Fruit fly (Drosophila melanogaster) whole organism, embryonic: ENCODE measurements around the gene numb.

ENCODE experiments used
- ATbp ChIP-seq: fragments of 200-800 bp; sonication (Bioruptor generic); optimal IDR thresholded peaks from 2 replicates; lab custom pipeline; 2017; ENCODE audit warnings: missing biosample characterization, mild to moderate bottlenecking, missing genetic modification characterization, missing genetic modification reagents
- Bdp1 ChIP-seq: fragments of 200-800 bp; sonication (Bioruptor generic); optimal IDR thresholded peaks from 3 replicates; lab custom pipeline; 2016; ENCODE audit warnings: missing biosample characterization, missing genetic modification characterization
- CG10654 ChIP-seq: fragments of 200-800 bp; sonication (Bioruptor generic); optimal IDR thresholded peaks from 2 replicates; lab custom pipeline; 2016; ENCODE audit warnings: missing biosample characterization, missing genetic modification characterization
- CG11398 ChIP-seq: fragments of 200-800 bp; sonication (Bioruptor generic); optimal IDR thresholded peaks from 2 replicates; lab custom pipeline; 2016; ENCODE audit warnings: missing biosample characterization, missing genetic modification characterization
- CG12219 ChIP-seq: fragments of 200-800 bp; sonication (Bioruptor generic); optimal IDR thresholded peaks from 3 replicates; lab custom pipeline; 2018; ENCODE audit warnings: missing biosample characterization, mild to moderate bottlenecking, missing genetic modification characterization
- CG12391 ChIP-seq: fragments of 200-800 bp; sonication (Bioruptor generic); optimal IDR thresholded peaks from 3 replicates; lab custom pipeline; 2018; ENCODE audit warnings: missing biosample characterization, mild to moderate bottlenecking, missing genetic modification characterization, moderate library complexity
- CG13123 ChIP-seq: fragments of 200-800 bp; sonication (Bioruptor generic); optimal IDR thresholded peaks from 2 replicates; lab custom pipeline; 2016; ENCODE audit warnings: missing biosample characterization, missing genetic modification characterization
- CG14667 ChIP-seq: fragments of 200-800 bp; sonication (Bioruptor generic); IDR thresholded peaks from 2 replicates; pipeline ENCODE4 v1.3.6; 2022; ENCODE audit warnings: missing biosample characterization, missing genetic modification characterization
- CG14860 ChIP-seq: fragments of 200-800 bp; sonication (Bioruptor generic); IDR thresholded peaks from 3 replicates; pipeline ENCODE4 v1.3.6; 2022; ENCODE audit warnings: missing biosample characterization, missing genetic modification characterization; ENCODE audit not compliant: partially characterized antibody
- CG15011 ChIP-seq: fragments of 200-800 bp; sonication (Bioruptor generic); optimal IDR thresholded peaks from 3 replicates; lab custom pipeline; 2018; ENCODE audit warnings: missing biosample characterization, mild to moderate bottlenecking, missing genetic modification characterization
- CG15514 ChIP-seq: fragments of 200-800 bp; sonication (Bioruptor generic); optimal IDR thresholded peaks from 3 replicates; lab custom pipeline; 2017; ENCODE audit warnings: missing biosample characterization, missing genetic modification characterization, mild to moderate bottlenecking, moderate library complexity, missing genetic modification reagents
- CG16863 ChIP-seq: fragments of 200-800 bp; sonication (Bioruptor generic); optimal IDR thresholded peaks from 3 replicates; lab custom pipeline; 2016; ENCODE audit warnings: missing biosample characterization, missing genetic modification characterization
- CG17612 ChIP-seq: fragments of 200-800 bp; sonication (Bioruptor generic); IDR thresholded peaks from 2 replicates; pipeline ENCODE4 v1.3.6; 2022; ENCODE audit warnings: missing biosample characterization, missing genetic modification characterization
- CG2889 ChIP-seq: fragments of 200-800 bp; sonication (Bioruptor generic); IDR thresholded peaks from 3 replicates; pipeline ENCODE4 v1.3.6; 2022; ENCODE audit warnings: missing biosample characterization, missing genetic modification characterization
- CG3407 ChIP-seq: fragments of 200-800 bp; sonication (Bioruptor generic); optimal IDR thresholded peaks from 2 replicates; lab custom pipeline; 2018; ENCODE audit warnings: missing biosample characterization, mild to moderate bottlenecking, missing genetic modification characterization
- CG42726 ChIP-seq: fragments of 200-800 bp; sonication (Bioruptor generic); IDR thresholded peaks from 2 replicates; pipeline ENCODE4 v1.3.6; 2022; ENCODE audit warnings: missing biosample characterization, missing genetic modification characterization; ENCODE audit not compliant: partially characterized antibody
- CG4404 ChIP-seq: fragments of 200-800 bp; sonication (Bioruptor generic); IDR thresholded peaks from 2 replicates; pipeline ENCODE4 v1.3.6; 2022; ENCODE audit warnings: missing biosample characterization, missing genetic modification characterization
- CG4617 ChIP-seq: fragments of 200-800 bp; sonication (Bioruptor generic); optimal IDR thresholded peaks from 3 replicates; lab custom pipeline; 2016; ENCODE audit warnings: missing biosample characterization, missing genetic modification characterization, borderline replicate concordance
- CG6272 ChIP-seq: fragments of 200-800 bp; sonication (Bioruptor generic); IDR thresholded peaks from 2 replicates; pipeline ENCODE4 v1.3.6; 2022; ENCODE audit warnings: missing biosample characterization, missing genetic modification characterization
- CG6791 ChIP-seq: fragments of 200-800 bp; sonication (Bioruptor generic); IDR thresholded peaks from 3 replicates; pipeline ENCODE4 v1.3.6; 2022; ENCODE audit warnings: missing biosample characterization, missing genetic modification characterization; ENCODE audit not compliant: partially characterized antibody
- CG6854 ChIP-seq: fragments of 200-800 bp; sonication (Bioruptor generic); optimal IDR thresholded peaks from 3 replicates; lab custom pipeline; 2017; ENCODE audit warnings: missing biosample characterization, mild to moderate bottlenecking, missing genetic modification characterization
- Dfd ChIP-seq, 2 experiments: fragments of >200 bp; optimal IDR thresholded peaks; 2 replicates each; lab custom pipeline; 2017; ENCODE audit warnings: missing biosample characterization in 2 of 2, missing genetic modification characterization in 2 of 2
- HLH54F ChIP-seq: fragments of 200-800 bp; sonication (Bioruptor generic); optimal IDR thresholded peaks from 3 replicates; lab custom pipeline; 2016; ENCODE audit warnings: missing biosample characterization, missing genetic modification characterization
- MBD-R2 ChIP-seq: fragments of 200-800 bp; sonication (Bioruptor generic); IDR thresholded peaks from 2 replicates; pipeline ENCODE4 v1.3.6; 2022; ENCODE audit warnings: missing biosample characterization, missing genetic modification characterization
- Mad ChIP-seq: fragments of 200-800 bp; sonication (Bioruptor generic); optimal IDR thresholded peaks from 2 replicates; lab custom pipeline; 2016; ENCODE audit warnings: missing biosample characterization, missing genetic modification characterization
- Meics ChIP-seq: fragments of 200-800 bp; sonication (Bioruptor generic); optimal IDR thresholded peaks from 2 replicates; lab custom pipeline; 2017; ENCODE audit warnings: missing biosample characterization, mild to moderate bottlenecking, missing genetic modification characterization
- NFAT ChIP-seq: fragments of 200-800 bp; sonication (Bioruptor generic); IDR thresholded peaks from 2 replicates; pipeline ENCODE4 v1.3.6; 2022; ENCODE audit warnings: missing biosample characterization, missing genetic modification characterization
- Pdp1 ChIP-seq, 2 experiments: fragments of 200-800 bp; sonication (Bioruptor generic); optimal IDR thresholded peaks; 3 replicates each; lab custom pipeline; 2016; ENCODE audit warnings: missing biosample characterization in 2 of 2, missing genetic modification characterization in 2 of 2, mild to moderate bottlenecking in 1 of 2, moderate library complexity in 1 of 2
- Six4 ChIP-seq: fragments of 200-800 bp; sonication (Bioruptor generic); optimal IDR thresholded peaks from 2 replicates; lab custom pipeline; 2016; ENCODE audit warnings: missing biosample characterization, missing genetic modification characterization
- ap ChIP-seq: fragments of 200-800 bp; sonication (Bioruptor generic); IDR thresholded peaks from 2 replicates; pipeline ENCODE4 v1.3.6; 2022; ENCODE audit warnings: missing biosample characterization, missing genetic modification characterization
- ash1 ChIP-seq: fragments of 200-800 bp; sonication (Bioruptor generic); optimal IDR thresholded peaks from 2 replicates; lab custom pipeline; 2018; ENCODE audit warnings: missing biosample characterization, mild to moderate bottlenecking, missing genetic modification characterization
- az2 ChIP-seq: fragments of 200-800 bp; sonication (Bioruptor generic); optimal IDR thresholded peaks from 3 replicates; lab custom pipeline; 2016; ENCODE audit warnings: missing biosample characterization, missing genetic modification characterization
- bsh ChIP-seq, 2 experiments: fragments of 200-800 bp; sonication (Bioruptor generic); optimal IDR thresholded peaks; 2 replicates each; lab custom pipeline; 2017 to 2018; ENCODE audit warnings: mild to moderate bottlenecking in 2 of 2, missing biosample characterization in 2 of 2, missing genetic modification characterization in 2 of 2, moderate library complexity in 1 of 2
- btn ChIP-seq: fragments of 200-800 bp; sonication (Bioruptor generic); optimal IDR thresholded peaks from 2 replicates; lab custom pipeline; 2016; ENCODE audit warnings: missing biosample characterization, missing genetic modification characterization
- chinmo ChIP-seq: fragments of 200-800 bp; sonication (Bioruptor generic); IDR thresholded peaks from 4 replicates; pipeline ENCODE4 v1.3.6; 2022; ENCODE audit warnings: missing biosample characterization, missing genetic modification characterization; ENCODE audit not compliant: partially characterized antibody
- crp ChIP-seq, 2 experiments: fragments of 200-800 bp; sonication (Bioruptor generic); optimal IDR thresholded peaks; 2 replicates in 1 of 2; 3 replicates in 1 of 2; lab custom pipeline; 2017; ENCODE audit warnings: missing biosample characterization in 2 of 2, missing genetic modification characterization in 2 of 2, mild to moderate bottlenecking in 1 of 2, moderate library complexity in 1 of 2
- emc ChIP-seq: fragments of 200-800 bp; sonication (Bioruptor generic); optimal IDR thresholded peaks from 2 replicates; lab custom pipeline; 2016; ENCODE audit warnings: missing biosample characterization, missing genetic modification characterization
- eve ChIP-seq, 2 experiments: fragments of >200 bp; optimal IDR thresholded peaks; 2 replicates each; lab custom pipeline; 2017; ENCODE audit warnings: missing biosample characterization in 2 of 2, missing genetic modification characterization in 2 of 2
- fd64A ChIP-seq: fragments of 200-800 bp; sonication (Bioruptor generic); optimal IDR thresholded peaks from 3 replicates; lab custom pipeline; 2018; ENCODE audit warnings: missing biosample characterization, mild to moderate bottlenecking, missing genetic modification characterization
- fru ChIP-seq: fragments of >200 bp; optimal IDR thresholded peaks from 2 replicates; lab custom pipeline; 2017
- mam ChIP-seq: fragments of 200-800 bp; sonication (Bioruptor generic); optimal IDR thresholded peaks from 3 replicates; lab custom pipeline; 2016; ENCODE audit warnings: missing biosample characterization, missing genetic modification characterization
- org-1 ChIP-seq: fragments of 200-800 bp; sonication (Bioruptor generic); optimal IDR thresholded peaks from 2 replicates; lab custom pipeline; 2017; ENCODE audit warnings: missing biosample characterization, missing genetic modification characterization
- pnt ChIP-seq: fragments of 200-800 bp; sonication (Bioruptor generic); optimal IDR thresholded peaks from 3 replicates; lab custom pipeline; 2016; ENCODE audit warnings: missing biosample characterization, missing genetic modification characterization
- pros ChIP-seq: fragments of 200-800 bp; sonication (Bioruptor generic); optimal IDR thresholded peaks from 3 replicates; lab custom pipeline; 2019; ENCODE audit warnings: missing biosample characterization, mild to moderate bottlenecking, missing genetic modification characterization, moderate library complexity
- repo ChIP-seq: fragments of 200-800 bp; sonication (Bioruptor generic); optimal IDR thresholded peaks from 2 replicates; lab custom pipeline; 2016; ENCODE audit warnings: missing biosample characterization, missing genetic modification characterization
- sqz ChIP-seq: fragments of 200-800 bp; sonication (Bioruptor generic); optimal IDR thresholded peaks from 3 replicates; lab custom pipeline; 2018; ENCODE audit warnings: missing biosample characterization, mild to moderate bottlenecking, missing genetic modification characterization
- tio ChIP-seq: fragments of 200-800 bp; sonication (Bioruptor generic); optimal IDR thresholded peaks from 2 replicates; lab custom pipeline; 2017; ENCODE audit warnings: missing biosample characterization, missing genetic modification characterization, inconsistent platforms
- tx ChIP-seq: fragments of 200-800 bp; sonication (Bioruptor generic); optimal IDR thresholded peaks from 2 replicates; lab custom pipeline; 2016; ENCODE audit warnings: missing biosample characterization, missing genetic modification characterization
- zfh1 ChIP-seq: fragments of 200-800 bp; sonication (Bioruptor generic); IDR thresholded peaks from 3 replicates; pipeline ENCODE4 v1.3.6; 2022; ENCODE audit warnings: missing biosample characterization, missing genetic modification characterization

Gene numb

dm6 chr2L:9449257-9449972, 12.1 kb downstream of the numb start (continued):
- peak; percentile 88 for TF ChIP-seq mam (GFP tag; lab: Kevin White, UChicago)
- peak; percentile 93 for TF ChIP-seq Meics (GFP tag; lab: Kevin White, UChicago)
- TF ChIP-seq fru, result no peak
- TF ChIP-seq pnt (GFP tag; lab: Kevin White, UChicago), result peak; percentile 59
- peak; percentile 77 for TF ChIP-seq repo (GFP tag; lab: Kevin White, UChicago)
- peak; percentile 53 for TF ChIP-seq HLH54F (GFP tag; lab: Kevin White, UChicago)
- peak; percentile 95 for TF ChIP-seq az2 (GFP tag; lab: Kevin White, UChicago)
- peak; percentile 74 for TF ChIP-seq CG15514
- peak; percentile 87 for TF ChIP-seq ap (GFP tag; lab: Robert Waterston, UW)
- no peak for TF ChIP-seq CG14860 (GFP tag; lab: Robert Waterston, UW)
- TF ChIP-seq emc, result peak; percentile 38
- TF ChIP-seq CG12219 (GFP tag; lab: Kevin White, UChicago), result peak; percentile 94
- peak; percentile 94 for TF ChIP-seq org-1 (GFP tag; lab: Kevin White, UChicago)
- TF ChIP-seq CG4617 (GFP tag; lab: Kevin White, UChicago), result peak; percentile 84
- peak; percentile 82 for TF ChIP-seq tx (GFP tag; lab: Kevin White, UChicago)
- TF ChIP-seq CG17612 (GFP tag; lab: Robert Waterston, UW), result peak; percentile 75; the same call in 1 of the 2 replicates
- peak; percentile 74 for TF ChIP-seq Bdp1
- TF ChIP-seq CG2889, result peak; percentile 91
- TF ChIP-seq CG6854 (GFP tag; lab: Kevin White, UChicago), result peak; percentile 94
- TF ChIP-seq bsh (GFP tag; optimal IDR thresholded peaks at IDR 0.05; lab: Kevin White, UChicago), result peak; percentile 89 to 94
- peak; percentile 93 for TF ChIP-seq ATbp (GFP tag; lab: Kevin White, UChicago)
- peak; percentile 83 for TF ChIP-seq fd64A (GFP tag; lab: Kevin White, UChicago)
- TF ChIP-seq Six4 (GFP tag; lab: Kevin White, UChicago), result peak; percentile 95
- peak; percentile 97 for TF ChIP-seq CG12391
- peak; percentile 96 for TF ChIP-seq chinmo (GFP tag; lab: Robert Waterston, UW)
- TF ChIP-seq Dfd (GFP tag; optimal IDR thresholded peaks at IDR 0.05; lab: Kevin White, UChicago), result no peak
- TF ChIP-seq ash1, result no peak
- peak; percentile 96 for TF ChIP-seq pros (GFP tag; lab: Kevin White, UChicago)
- TF ChIP-seq eve (GFP tag; optimal IDR thresholded peaks at IDR 0.05; lab: Kevin White, UChicago), result peak; percentile 92 to 99
- TF ChIP-seq zfh1 (GFP tag; lab: Robert Waterston, UW), result peak; percentile 96
- peak; percentile 89 for TF ChIP-seq CG15011 (GFP tag; lab: Kevin White, UChicago)
- peak; percentile 87 for TF ChIP-seq sqz (GFP tag; lab: Kevin White, UChicago)
- TF ChIP-seq crp (GFP tag; optimal IDR thresholded peaks at IDR 0.05; lab: Kevin White, UChicago), result peak in 1 of 2 experiments; percentile 70
- TF ChIP-seq CG6272 (GFP tag; lab: Robert Waterston, UW), result peak; percentile 94
- peak; percentile 91 for TF ChIP-seq CG10654
- peak; percentile 64; the same call in 1 of the 2 replicates for TF ChIP-seq CG42726 (GFP tag; lab: Robert Waterston, UW)
- peak; percentile 85 for TF ChIP-seq CG3407
- TF ChIP-seq NFAT (GFP tag; lab: Robert Waterston, UW), result peak; percentile 89
- peak; percentile 86 for TF ChIP-seq CG13123 (GFP tag; lab: Kevin White, UChicago)
- TF ChIP-seq Mad (GFP tag; lab: Kevin White, UChicago), result peak; percentile 88
- peak; percentile 34 for TF ChIP-seq CG11398
- TF ChIP-seq btn (GFP tag; lab: Kevin White, UChicago), result peak; percentile 26
- peak; percentile 98 for TF ChIP-seq CG4404 (GFP tag; lab: Robert Waterston, UW)
- peak; percentile 93 for TF ChIP-seq tio (GFP tag; lab: Kevin White, UChicago)
- TF ChIP-seq CG6791 (GFP tag; lab: Robert Waterston, UW), result peak; percentile 54; the same call in 1 of the 3 replicates
- peak; percentile 52; the same call in 1 of the 2 replicates for TF ChIP-seq MBD-R2 (GFP tag; lab: Robert Waterston, UW)
- peak; percentile 70 to 91 for TF ChIP-seq Pdp1 (GFP tag; optimal IDR thresholded peaks at IDR 0.05; lab: Kevin White, UChicago)
- peak; percentile 92 for TF ChIP-seq CG14667 (GFP tag; lab: Robert Waterston, UW)
- peak; percentile 51 for TF ChIP-seq CG16863 (GFP tag; lab: Kevin White, UChicago)
